Worm (Caenorhabditis elegans) whole organism, L4/young adult: Measurements from ENCODE around the gene C51E3.9.

Experiments
- W03F9.2 ChIP-seq: fragments of 150-350 bp; optimal IDR thresholded peaks from 2 replicates; lab custom pipeline; 2014; ENCODE audit warnings: missing biosample characterization, missing genetic modification characterization
- dao-5 ChIP-seq: sonication (generic microtip); optimal IDR thresholded peaks from 2 replicates; lab custom pipeline; 2016; ENCODE audit warnings: missing genotype, missing genetic modification characterization, moderate library complexity, missing compliant biosample characterization
- him-1 ChIP-seq: sonication (generic microtip); optimal IDR thresholded peaks from 2 replicates; lab custom pipeline; 2016; ENCODE audit warnings: missing genotype, missing genetic modification reagents, missing genetic modification characterization, missing compliant biosample characterization

The C51E3.9 gene

DNA sequence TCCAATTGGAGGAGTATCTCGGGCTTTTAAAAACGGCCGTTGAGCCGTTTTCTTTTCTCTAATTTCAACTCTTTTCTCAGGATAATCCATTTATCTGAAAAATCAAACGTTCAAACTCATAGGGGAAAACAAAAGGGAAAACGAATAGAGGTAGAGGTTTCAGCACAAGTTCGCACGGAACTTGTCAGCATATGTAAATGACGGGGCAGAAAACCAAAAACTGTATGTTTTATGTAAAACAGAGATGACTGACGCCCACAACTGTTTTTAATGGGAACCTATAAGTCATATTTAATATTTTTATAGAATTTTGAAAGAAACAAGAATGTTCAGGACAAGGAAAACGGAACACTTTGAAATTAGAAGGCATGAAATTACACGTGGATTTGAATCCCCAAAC, 20.6 kb downstream of the C51E3.9 start, which contains the start of gene C51E3.6:
C51E3.6 (minus strand) TSS at position 101 of the 400 bp plus-strand sequence.
- TF ChIP-seq dao-5 (tag; lab: Kevin White, UChicago) (no peak), W03F9.2 (tag; lab: Kevin White, UChicago) (no peak), him-1 (tag; lab: Kevin White, UChicago) (no peak)

- TF ChIP-seq W03F9.2 (tag; lab: Kevin White, UChicago) (no peak), dao-5 (tag; lab: Kevin White, UChicago) (no peak), him-1 (tag; lab: Kevin White, UChicago) (peak; percentile 93)
Observed at ce11 chrV:10168870-10169269, 23.1 kb downstream of the C51E3.9 start.

DNA sequence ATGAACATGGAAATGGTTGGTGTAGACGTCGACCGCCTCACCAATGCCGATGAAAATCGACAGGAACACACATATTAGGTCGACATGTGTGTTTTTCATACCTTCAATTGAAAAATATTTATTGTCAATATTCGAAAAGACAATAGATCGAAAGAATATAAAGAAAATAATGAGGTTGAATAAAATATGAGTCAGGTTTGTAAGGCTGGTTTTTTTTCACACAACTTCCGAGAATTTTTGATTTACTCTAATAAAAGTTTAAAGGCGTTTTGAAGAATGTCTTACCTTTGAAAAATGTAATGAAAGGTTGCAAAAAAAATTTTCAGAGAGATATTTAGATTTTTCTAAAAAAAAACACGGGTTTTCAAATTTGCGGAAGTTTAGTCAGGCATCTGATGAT, 27.9 kb downstream of the C51E3.9 start, which contains the start of gene egl-3:
egl-3 (minus strand) TSS at position 101 of the 400 bp plus-strand sequence.
- TF ChIP-seq him-1 (tag; lab: Kevin White, UChicago) (no peak), W03F9.2 (tag; lab: Kevin White, UChicago) (no peak), dao-5 (tag; lab: Kevin White, UChicago) (no peak)

ce11 chrV:10174632-10175075, 28.9 kb downstream of the C51E3.9 start:
- TF ChIP-seq him-1 (tag; lab: Kevin White, UChicago) (peak; percentile 95), W03F9.2 (tag; lab: Kevin White, UChicago) (no peak)

DNA sequence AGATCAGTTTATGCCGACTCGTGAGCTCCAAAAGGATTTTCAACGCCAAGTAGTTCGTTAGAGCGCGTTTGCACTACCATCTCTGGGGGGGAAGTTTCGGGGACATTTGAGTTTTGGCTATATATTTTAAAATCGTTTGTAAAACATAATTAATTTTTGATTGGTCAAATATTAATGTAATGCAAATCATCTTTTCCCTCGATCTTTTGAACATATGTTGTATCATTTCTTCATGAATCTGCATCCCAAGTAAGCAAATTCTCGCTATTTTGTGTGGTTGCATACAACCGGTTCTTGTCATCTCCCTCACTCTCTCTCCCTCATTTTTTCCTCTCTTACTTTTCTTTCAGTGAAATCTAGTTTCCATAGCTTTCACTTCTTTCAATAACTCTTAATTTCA, 32.4 kb downstream of the C51E3.9 start:
- no peak for TF ChIP-seq dao-5 (tag; lab: Kevin White, UChicago)
- TF ChIP-seq W03F9.2 (tag; lab: Kevin White, UChicago): peak; percentile 55
- peak; percentile 40 for TF ChIP-seq him-1 (tag; lab: Kevin White, UChicago)

- no peak for TF ChIP-seq him-1 (tag; lab: Kevin White, UChicago)
- no peak for TF ChIP-seq dao-5 (tag; lab: Kevin White, UChicago)
- TF ChIP-seq W03F9.2 (tag; lab: Kevin White, UChicago): no peak
Observed at ce11 chrV:10179235-10179634, 33.5 kb downstream of the C51E3.9 start, which contains the start of gene cul-5. TSS of gene cul-5 (plus strand) at chrV:10179535.

DNA sequence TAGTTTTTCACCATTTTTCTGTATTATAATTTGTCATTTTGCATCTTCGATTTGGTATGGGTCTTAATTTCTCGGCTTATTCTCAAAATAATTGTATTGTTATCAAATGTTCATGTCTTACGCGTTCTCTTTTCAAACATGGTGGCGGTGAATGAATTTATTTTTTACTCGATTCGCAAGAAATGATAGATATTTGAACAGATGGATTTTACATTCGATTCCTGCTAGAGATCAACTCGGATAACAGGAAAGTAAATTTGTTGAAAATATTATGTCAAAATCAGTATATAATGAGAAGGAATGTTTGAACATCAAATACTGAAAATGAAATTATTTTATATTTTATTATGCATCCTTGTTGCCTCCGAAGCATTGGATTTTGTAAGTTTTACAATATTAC, 37.2 kb downstream of the C51E3.9 start, which contains the start of gene ZK856.4:
ZK856.4 (plus strand) TSS at position 301 of the 400 bp plus-strand sequence.
- TF ChIP-seq him-1 (tag; lab: Kevin White, UChicago) (no peak), dao-5 (tag; lab: Kevin White, UChicago) (no peak), W03F9.2 (tag; lab: Kevin White, UChicago) (no peak)

- no peak for TF ChIP-seq dao-5 (tag; lab: Kevin White, UChicago)
Observed at ce11 chrV:10183810-10184209, 38.1 kb downstream of the C51E3.9 start.

- TF ChIP-seq him-1 (tag; lab: Kevin White, UChicago): no peak
- TF ChIP-seq dao-5 (tag; lab: Kevin White, UChicago): no peak
- no peak for TF ChIP-seq W03F9.2 (tag; lab: Kevin White, UChicago)
Observed at ce11 chrV:10185719-10186118, 40.0 kb downstream of the C51E3.9 start, which contains the start of gene ZK856.18. TSS of gene ZK856.18 (minus strand) at chrV:10186007.

- TF ChIP-seq dao-5 (tag; lab: Kevin White, UChicago) (no peak), W03F9.2 (tag; lab: Kevin White, UChicago) (no peak), him-1 (tag; lab: Kevin White, UChicago) (no peak)
Observed at ce11 chrV:10190081-10190556, 44.4 kb downstream of the C51E3.9 start, which contains the start of gene ZK856.5. TSS of gene ZK856.5 (minus strand) at chrV:10190131.

- no peak for TF ChIP-seq dao-5 (tag; lab: Kevin White, UChicago)
- TF ChIP-seq W03F9.2 (tag; lab: Kevin White, UChicago): no peak
- no peak for TF ChIP-seq him-1 (tag; lab: Kevin White, UChicago)
Observed at ce11 chrV:10191242-10191641, 45.5 kb downstream of the C51E3.9 start.

ce11 chrV:10198386-10198785, 52.6 kb downstream of the C51E3.9 start, which contains the start of gene ZK856.6:
TSS of gene ZK856.6 (plus strand) at chrV:10198686.
- TF ChIP-seq W03F9.2 (tag; lab: Kevin White, UChicago) (no peak), dao-5 (tag; lab: Kevin White, UChicago) (no peak), him-1 (tag; lab: Kevin White, UChicago) (no peak)
